Worm (Caenorhabditis elegans) whole organism, mixed stage, embryonic: ENCODE measurements around the gene R02F2.5.

Source experiments
- M03D4.4 ChIP-seq: sonication (generic microtip); optimal IDR thresholded peaks from 2 replicates; lab custom pipeline; 2017; ENCODE audit warnings: mild to moderate bottlenecking, missing genetic modification characterization, missing compliant biosample characterization
- ceh-39 ChIP-seq: fragments of 150-350 bp; optimal IDR thresholded peaks from 2 replicates; lab custom pipeline; 2014; ENCODE audit warnings: missing biosample characterization, missing genetic modification characterization
- ces-1 ChIP-seq: fragments of 150-350 bp; optimal IDR thresholded peaks from 2 replicates; lab custom pipeline; 2014; ENCODE audit warnings: missing biosample characterization, missing genetic modification reagents, missing genetic modification characterization
- cnd-1 ChIP-seq: fragments of 200-800 bp; sonication (Bioruptor generic); optimal IDR thresholded peaks from 2 replicates; lab custom pipeline; 2018; ENCODE audit warnings: mild to moderate bottlenecking, missing genetic modification characterization, missing compliant biosample characterization
- drap-1 ChIP-seq: fragments of 200-800 bp; sonication (Bioruptor generic); optimal IDR thresholded peaks from 3 replicates; lab custom pipeline; 2018; ENCODE audit warnings: mild to moderate bottlenecking, missing genetic modification characterization, missing compliant biosample characterization
- flh-1 ChIP-seq: fragments of 200-800 bp; sonication (Bioruptor generic); optimal IDR thresholded peaks from 2 replicates; lab custom pipeline; 2018; ENCODE audit warnings: mild to moderate bottlenecking, missing genetic modification characterization, moderate library complexity, missing compliant biosample characterization
- ham-2 ChIP-seq: fragments of 200-800 bp; sonication (Bioruptor generic); optimal IDR thresholded peaks from 2 replicates; lab custom pipeline; 2018; ENCODE audit warnings: mild to moderate bottlenecking, missing genetic modification characterization, missing compliant biosample characterization
- hlh-1 ChIP-seq: fragments of 150-350 bp; optimal IDR thresholded peaks from 2 replicates; lab custom pipeline; 2014; ENCODE audit warnings: missing biosample characterization, missing genetic modification reagents, missing genetic modification characterization
- lin-32 ChIP-seq: fragments of 200-800 bp; sonication (Bioruptor generic); optimal IDR thresholded peaks from 2 replicates; lab custom pipeline; 2018; ENCODE audit warnings: mild to moderate bottlenecking, missing genetic modification characterization, missing compliant biosample characterization
- lsy-2 ChIP-seq: fragments of 150-350 bp; optimal IDR thresholded peaks from 2 replicates; lab custom pipeline; 2014; ENCODE audit warnings: missing biosample characterization, missing genetic modification characterization
- mab-5 ChIP-seq: fragments of 150-350 bp; optimal IDR thresholded peaks from 2 replicates; lab custom pipeline; 2014; ENCODE audit warnings: missing biosample characterization, missing genetic modification characterization
- mls-2 ChIP-seq: sonication (generic microtip); optimal IDR thresholded peaks from 2 replicates; lab custom pipeline; 2016; ENCODE audit warnings: mild to moderate bottlenecking, missing genetic modification characterization, moderate library complexity, missing compliant biosample characterization
- nhr-12 ChIP-seq: fragments of 150-350 bp; optimal IDR thresholded peaks from 2 replicates; lab custom pipeline; 2014; ENCODE audit warnings: missing biosample characterization, missing genetic modification characterization
- nhr-2 ChIP-seq: fragments of 150-350 bp; optimal IDR thresholded peaks from 2 replicates; lab custom pipeline; 2014; ENCODE audit warnings: missing biosample characterization, missing genetic modification characterization
- nhr-237 ChIP-seq: fragments of 150-350 bp; optimal IDR thresholded peaks from 2 replicates; lab custom pipeline; 2014; ENCODE audit warnings: missing biosample characterization, missing genetic modification characterization
- nhr-76 ChIP-seq: sonication (generic microtip); optimal IDR thresholded peaks from 2 replicates; lab custom pipeline; 2017; ENCODE audit warnings: missing biosample characterization, missing genetic modification characterization
- snpc-4 ChIP-seq: fragments of 150-350 bp; optimal IDR thresholded peaks from 2 replicates; lab custom pipeline; 2014; ENCODE audit warnings: missing biosample characterization, missing genetic modification characterization
- sptf-1 ChIP-seq: sonication (generic microtip); optimal IDR thresholded peaks from 2 replicates; lab custom pipeline; 2017; ENCODE audit warnings: mild to moderate bottlenecking, missing genetic modification characterization, moderate library complexity, missing compliant biosample characterization
- zip-8 ChIP-seq: fragments of 150-350 bp; optimal IDR thresholded peaks from 2 replicates; lab custom pipeline; 2014; ENCODE audit warnings: missing biosample characterization, missing genetic modification characterization
- ztf-11 ChIP-seq: fragments of 150-350 bp; optimal IDR thresholded peaks from 2 replicates; lab custom pipeline; 2014; ENCODE audit warnings: missing biosample characterization, missing genetic modification characterization

Gene R02F2.5

ce11 chrIII:5512502-5512901 lies 33.4 kb downstream of the R02F2.5 start, which contains the start of gene pqn-25:
pqn-25 (minus strand) TSS chrIII:5512602.
- TF ChIP-seq nhr-12 (tag; lab: Kevin White, UChicago) = no peak
- no peak for TF ChIP-seq nhr-2 (tag; lab: Kevin White, UChicago)
- no peak for TF ChIP-seq nhr-76 (tag; lab: Kevin White, UChicago)
- TF ChIP-seq drap-1 (GFP tag; lab: Kevin White, UChicago) = no peak
- no peak for TF ChIP-seq hlh-1
- no peak for TF ChIP-seq cnd-1
- TF ChIP-seq snpc-4 (tag; lab: Kevin White, UChicago) = no peak
- no peak for TF ChIP-seq ceh-39 (tag; lab: Kevin White, UChicago)
- TF ChIP-seq mab-5 = no peak
- no peak for TF ChIP-seq lsy-2 (tag; lab: Kevin White, UChicago)
- no peak for TF ChIP-seq nhr-237 (tag; lab: Kevin White, UChicago)
- no peak for TF ChIP-seq ham-2
- no peak for TF ChIP-seq lin-32 (GFP tag; lab: Kevin White, UChicago)

DNA sequence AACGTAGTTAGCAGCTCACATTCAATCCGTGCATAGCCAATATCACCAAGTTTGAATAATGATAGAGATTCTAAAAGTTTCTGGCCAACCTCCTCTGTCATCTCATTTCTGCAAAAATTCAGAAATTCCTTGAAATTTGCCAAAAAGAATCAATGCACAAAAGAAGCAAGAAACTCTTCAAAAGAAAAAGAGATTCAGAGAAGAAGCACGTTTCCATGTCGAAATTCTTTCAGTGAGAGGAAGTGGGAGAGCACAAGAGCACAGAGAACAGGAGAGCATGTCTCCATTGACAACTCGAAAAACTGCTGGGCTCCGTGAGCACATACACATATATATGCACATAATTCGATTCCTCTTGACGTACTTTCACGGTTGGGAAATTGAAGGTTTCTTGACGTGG lies 38.3 kb downstream of the R02F2.5 start, which contains the start of gene nekl-4:
Gene nekl-4, minus strand, starts transcription at position 101 of the 400 bp plus-strand sequence.
- no peak for TF ChIP-seq ces-1 (GFP tag; lab: Kevin White, UChicago)
- TF ChIP-seq, all 35 proteins: peak for 0

DNA sequence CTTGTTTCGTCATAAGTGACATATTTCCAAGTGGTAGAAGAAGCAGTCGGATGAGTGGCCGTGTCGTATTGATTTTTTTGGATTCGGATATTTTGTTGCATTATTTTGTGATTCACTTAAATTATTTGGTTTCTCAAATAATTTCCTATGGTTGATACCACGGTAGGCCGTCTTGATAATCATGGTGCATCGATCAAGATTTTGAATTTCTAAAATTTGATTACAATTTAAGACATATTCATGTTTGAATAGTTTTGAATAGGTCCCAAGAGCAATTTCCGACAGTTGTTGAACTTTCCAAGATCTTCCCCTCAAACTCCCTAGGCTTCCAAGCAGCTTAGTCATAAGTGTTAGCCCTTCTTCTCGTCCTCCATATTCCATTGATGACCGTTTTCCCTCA lies 42.8 kb downstream of the R02F2.5 start, which contains the start of gene D1044.4:
Gene D1044.4, minus strand, starts transcription at position 101 of the 400 bp plus-strand sequence.
- no peak for TF ChIP-seq lsy-2 (tag; lab: Kevin White, UChicago)
- no peak for TF ChIP-seq flh-1 (GFP tag; lab: Kevin White, UChicago)
- TF ChIP-seq snpc-4 (tag; lab: Kevin White, UChicago) = no peak
- no peak for TF ChIP-seq mls-2 (tag; lab: Kevin White, UChicago)
- no peak for TF ChIP-seq M03D4.4 (tag; lab: Kevin White, UChicago)
- no peak for TF ChIP-seq nhr-2 (tag; lab: Kevin White, UChicago)

- TF ChIP-seq ham-2 (no peak), ztf-11 (tag; lab: Kevin White, UChicago) (no peak), nhr-2 (tag; lab: Kevin White, UChicago) (peak; percentile 99), zip-8 (peak; percentile 42), sptf-1 (no peak), lin-32 (GFP tag; lab: Kevin White, UChicago) (no peak), ces-1 (GFP tag; lab: Kevin White, UChicago) (no peak)
These were observed 46.9 kb downstream of the R02F2.5 start, which contains the start of gene dex-1 for ce11 chrIII:5525973-5526372. dex-1 (plus strand) TSS chrIII:5526104.
